Worm (Caenorhabditis elegans): ENCODE data around the gene ZK512.1.

DNA sequence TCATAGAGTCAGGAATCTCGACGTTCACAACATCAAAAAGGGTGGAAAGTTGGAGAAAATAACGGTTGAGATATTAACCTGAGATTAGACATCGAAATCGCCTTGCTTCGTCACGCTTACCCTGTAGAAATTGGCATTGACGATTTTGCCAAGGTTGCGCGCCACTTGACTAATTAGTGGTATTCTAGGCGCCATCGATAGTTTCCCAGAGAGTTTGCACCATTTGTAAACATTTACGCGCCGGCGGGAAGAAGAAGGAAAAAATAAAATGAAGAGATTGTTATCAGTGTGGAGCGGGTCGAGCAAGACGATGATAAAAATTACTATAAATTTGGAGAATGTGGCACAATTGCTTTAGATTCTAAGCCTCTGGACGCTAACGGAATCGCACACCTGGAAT lies 4.5 kb upstream of the ZK512.1 start:
- TF ChIP-seq nhr-237 (tag; optimal IDR thresholded peaks at IDR 0.05) (no peak), nhr-11 (tag; optimal IDR thresholded peaks at IDR 0.05) (no peak), F13H6.1 (tag; optimal IDR thresholded peaks at IDR 0.05) (no peak), gmeb-1 (tag; optimal IDR thresholded peaks at IDR 0.05) (no peak), egl-27 (tag; optimal IDR thresholded peaks at IDR 0.05) (no peak), mdl-1 (tag; optimal IDR thresholded peaks at IDR 0.05) (no peak), zag-1 (tag; optimal IDR thresholded peaks at IDR 0.05) (no peak), unc-62 (GFP tag; optimal IDR thresholded peaks at IDR 0.05) (no peak), ZK546.5 (tag; optimal IDR thresholded peaks at IDR 0.05) (no peak), nhr-10 (tag; optimal IDR thresholded peaks at IDR 0.05) (no peak), ztf-1 (GFP tag; conservative IDR thresholded peaks at IDR 0.05) (no peak), ztf-11 (tag; optimal IDR thresholded peaks at IDR 0.05) (no peak), elt-1 (tag; optimal IDR thresholded peaks at IDR 0.05) (no peak)

Data from whole organism, L2 larva.